Fruit fly (Drosophila melanogaster) whole organism, embryonic: Measurements from ENCODE around the gene PDCD-5.
A peak's percentile ranks its signal among the peaks of the same experiment; 100 is the strongest.

Experiments
- Adf1 ChIP-seq: fragments of 200-800 bp; sonication (Bioruptor generic); IDR thresholded peaks from 2 replicates; pipeline ENCODE4 v1.3.6; 2022; ENCODE audit warnings: missing biosample characterization, missing genetic modification characterization
- Antp ChIP-seq: fragments of 200-800 bp; sonication (Bioruptor generic); optimal IDR thresholded peaks from 3 replicates; lab custom pipeline; 2016; ENCODE audit warnings: missing biosample characterization, missing genetic modification characterization
- Awh ChIP-seq: fragments of 200-800 bp; sonication (Bioruptor generic); IDR thresholded peaks from 2 replicates; pipeline ENCODE4, ENCODE4 v1.3.6; 2022; ENCODE audit warnings: missing biosample characterization, missing genetic modification characterization
- BEAF-32 ChIP-seq: fragments of 200-800 bp; sonication (Bioruptor generic); optimal IDR thresholded peaks from 3 replicates; lab custom pipeline; 2017; ENCODE audit warnings: missing biosample characterization, missing genetic modification characterization, mild to moderate bottlenecking, moderate library complexity, missing genetic modification reagents
- Bdp1 ChIP-seq: fragments of 200-800 bp; sonication (Bioruptor generic); optimal IDR thresholded peaks from 3 replicates; lab custom pipeline; 2016; ENCODE audit warnings: missing biosample characterization, missing genetic modification characterization
- Bgb ChIP-seq: fragments of 200-800 bp; sonication (Bioruptor generic); IDR thresholded peaks from 2 replicates; pipeline ENCODE4 v1.3.6; 2022; ENCODE audit warnings: missing biosample characterization, missing genetic modification characterization; ENCODE audit not compliant: partially characterized antibody
- CG10321 ChIP-seq: fragments of 200-800 bp; sonication (Bioruptor generic); IDR thresholded peaks from 2 replicates; pipeline ENCODE4 v1.3.6; 2022; ENCODE audit warnings: missing biosample characterization, missing genetic modification characterization
- CG11504 ChIP-seq: fragments of 200-800 bp; sonication (Bioruptor generic); optimal IDR thresholded peaks from 3 replicates; lab custom pipeline; 2019; ENCODE audit warnings: missing biosample characterization, mild to moderate bottlenecking, missing genetic modification characterization, moderate library complexity
- CG1233 ChIP-seq: fragments of 200-800 bp; sonication (Bioruptor generic); optimal IDR thresholded peaks from 4 replicates; lab custom pipeline; 2018; ENCODE audit warnings: missing biosample characterization, mild to moderate bottlenecking, missing genetic modification characterization
- CG13775 ChIP-seq: fragments of 200-800 bp; sonication (Bioruptor generic); optimal IDR thresholded peaks from 3 replicates; lab custom pipeline; 2017; ENCODE audit warnings: missing biosample characterization, mild to moderate bottlenecking, missing genetic modification characterization
- CG13894 ChIP-seq: fragments of 200-800 bp; sonication (Bioruptor generic); optimal IDR thresholded peaks from 3 replicates; lab custom pipeline; 2018; ENCODE audit warnings: missing biosample characterization, mild to moderate bottlenecking, missing genetic modification characterization, moderate library complexity
- CG14667 ChIP-seq: fragments of 200-800 bp; sonication (Bioruptor generic); IDR thresholded peaks from 2 replicates; pipeline ENCODE4 v1.3.6; 2022; ENCODE audit warnings: missing biosample characterization, missing genetic modification characterization
- CG17328 ChIP-seq: fragments of 200-800 bp; sonication (Bioruptor generic); IDR thresholded peaks from 2 replicates; pipeline ENCODE4 v1.3.6; 2022; ENCODE audit warnings: missing biosample characterization, missing genetic modification characterization
- CG17802 ChIP-seq: fragments of 200-800 bp; sonication (Bioruptor generic); optimal IDR thresholded peaks from 2 replicates; lab custom pipeline; 2018; ENCODE audit warnings: missing biosample characterization, mild to moderate bottlenecking, missing genetic modification characterization, moderate library complexity
- CG18011 ChIP-seq: fragments of 200-800 bp; sonication (Bioruptor generic); optimal IDR thresholded peaks from 2 replicates; lab custom pipeline; 2017; ENCODE audit warnings: missing biosample characterization, missing genetic modification characterization, mild to moderate bottlenecking, moderate library complexity, missing genotype
- CG33213 ChIP-seq: fragments of 200-800 bp; sonication (Bioruptor generic); optimal IDR thresholded peaks from 3 replicates; lab custom pipeline; 2016; ENCODE audit warnings: missing biosample characterization, missing genetic modification characterization
- CG33557 ChIP-seq: fragments of 200-800 bp; sonication (Bioruptor generic); optimal IDR thresholded peaks from 2 replicates; lab custom pipeline; 2019; ENCODE audit warnings: missing biosample characterization, mild to moderate bottlenecking, missing genetic modification characterization, moderate library complexity
- CG34376 ChIP-seq: fragments of 200-800 bp; sonication (Bioruptor generic); optimal IDR thresholded peaks from 2 replicates; lab custom pipeline; 2018; ENCODE audit warnings: missing biosample characterization, mild to moderate bottlenecking, missing genetic modification characterization
- CG3726 ChIP-seq: fragments of 200-800 bp; sonication (Bioruptor generic); IDR thresholded peaks from 3 replicates; pipeline ENCODE4, ENCODE4 v1.3.6; 2022; ENCODE audit warnings: missing biosample characterization, missing genetic modification characterization
- CG4854 ChIP-seq: fragments of 200-800 bp; sonication (Bioruptor generic); optimal IDR thresholded peaks from 2 replicates; lab custom pipeline; 2016; ENCODE audit warnings: missing biosample characterization, missing genetic modification characterization, inconsistent platforms
- CG7271 ChIP-seq: fragments of 200-800 bp; sonication (Bioruptor generic); optimal IDR thresholded peaks from 2 replicates; lab custom pipeline; 2018; ENCODE audit warnings: missing biosample characterization, mild to moderate bottlenecking, missing genetic modification characterization, moderate library complexity
- CG7357 ChIP-seq: fragments of 200-800 bp; sonication (Bioruptor generic); IDR thresholded peaks from 3 replicates; pipeline ENCODE4 v1.3.6; 2022; ENCODE audit warnings: missing biosample characterization, missing genetic modification characterization
- CG7556 ChIP-seq: fragments of 200-800 bp; sonication (Bioruptor generic); optimal IDR thresholded peaks from 2 replicates; lab custom pipeline; 2017; ENCODE audit warnings: missing biosample characterization, mild to moderate bottlenecking, missing genetic modification characterization
- CG8359 ChIP-seq: fragments of 200-800 bp; sonication (Bioruptor generic); optimal IDR thresholded peaks from 2 replicates; lab custom pipeline; 2017; ENCODE audit warnings: missing biosample characterization, mild to moderate bottlenecking, missing genetic modification characterization, borderline replicate concordance
- CG8924 ChIP-seq: fragments of 200-800 bp; optimal IDR thresholded peaks from 3 replicates; lab custom pipeline; 2019; ENCODE audit warnings: missing biosample characterization, mild to moderate bottlenecking, missing genetic modification characterization, moderate library complexity
- CG9609 ChIP-seq: fragments of 200-800 bp; sonication (Bioruptor generic); optimal IDR thresholded peaks from 3 replicates; lab custom pipeline; 2016; ENCODE audit warnings: missing biosample characterization, missing genetic modification characterization
- CG9932 ChIP-seq: fragments of 200-800 bp; sonication (Bioruptor generic); IDR thresholded peaks from 2 replicates; pipeline ENCODE4 v1.3.6; 2022; ENCODE audit warnings: missing biosample characterization, missing genetic modification characterization
- D19A ChIP-seq: fragments of 200-800 bp; optimal IDR thresholded peaks from 3 replicates; lab custom pipeline; 2019; ENCODE audit warnings: missing biosample characterization, mild to moderate bottlenecking, missing genetic modification characterization, moderate library complexity
- E2f1 ChIP-seq: fragments of 200-800 bp; sonication (Bioruptor generic); IDR thresholded peaks from 2 replicates; pipeline ENCODE4 v1.3.6; 2022; ENCODE audit warnings: missing biosample characterization, missing genetic modification characterization
- Elba2 ChIP-seq: fragments of 200-800 bp; sonication (Bioruptor generic); optimal IDR thresholded peaks from 3 replicates; lab custom pipeline; 2016; ENCODE audit warnings: missing biosample characterization, missing genetic modification characterization
- HLH3B ChIP-seq: fragments of 200-800 bp; sonication (Bioruptor generic); IDR thresholded peaks from 2 replicates; pipeline ENCODE4 v1.3.6; 2022; ENCODE audit warnings: missing biosample characterization, missing genetic modification characterization
- Hr3 ChIP-seq: fragments of 200-800 bp; sonication (Bioruptor generic); optimal IDR thresholded peaks from 3 replicates; lab custom pipeline; 2016; ENCODE audit warnings: missing biosample characterization, missing genetic modification characterization
- Lhr ChIP-seq: fragments of 200-800 bp; sonication (Bioruptor generic); optimal IDR thresholded peaks from 3 replicates; lab custom pipeline; 2017; ENCODE audit warnings: mild to moderate bottlenecking, missing biosample characterization, missing genetic modification reagents, missing genetic modification characterization
- Lim3 ChIP-seq: fragments of 200-800 bp; sonication (Bioruptor generic); IDR thresholded peaks from 2 replicates; pipeline ENCODE4 v1.3.6; 2022; ENCODE audit warnings: missing biosample characterization, missing genetic modification characterization
- Myb ChIP-seq: fragments of 200-800 bp; sonication (Bioruptor generic); optimal IDR thresholded peaks from 2 replicates; lab custom pipeline; 2016; ENCODE audit warnings: missing biosample characterization, missing genetic modification characterization
- Optix ChIP-seq: fragments of 200-800 bp; sonication (Bioruptor generic); IDR thresholded peaks from 3 replicates; pipeline ENCODE4 v1.3.6; 2022; ENCODE audit warnings: missing biosample characterization, missing genetic modification characterization
- Ptx1 ChIP-seq: fragments of 200-800 bp; sonication (Bioruptor generic); IDR thresholded peaks from 2 replicates; pipeline ENCODE4 v1.3.6; 2022; ENCODE audit warnings: missing biosample characterization, missing genetic modification characterization
- TFAM ChIP-seq: fragments of 200-800 bp; sonication (Bioruptor generic); optimal IDR thresholded peaks from 2 replicates; lab custom pipeline; 2017; ENCODE audit warnings: missing biosample characterization, missing genetic modification characterization, inconsistent platforms
- Tbp ChIP-seq: fragments of >200 bp; optimal IDR thresholded peaks from 2 replicates; lab custom pipeline; 2018; ENCODE audit warnings: missing biosample characterization, missing genetic modification characterization
- cas ChIP-seq: fragments of 200-800 bp; sonication (Bioruptor generic); IDR thresholded peaks from 2 replicates; pipeline ENCODE4 v1.3.6; 2022; ENCODE audit warnings: missing biosample characterization, missing genetic modification characterization
- cg ChIP-seq: fragments of 200-800 bp; sonication (Bioruptor generic); optimal IDR thresholded peaks from 3 replicates; lab custom pipeline; 2019; ENCODE audit warnings: missing biosample characterization, mild to moderate bottlenecking, missing genetic modification characterization, moderate library complexity
- ewg ChIP-seq: fragments of 200-800 bp; sonication (Bioruptor generic); optimal IDR thresholded peaks from 3 replicates; lab custom pipeline; 2017; ENCODE audit warnings: mild to moderate bottlenecking, missing biosample characterization, missing genetic modification reagents, missing genetic modification characterization
- exex ChIP-seq: fragments of 200-800 bp; sonication (Bioruptor generic); optimal IDR thresholded peaks from 4 replicates; lab custom pipeline; 2018; ENCODE audit warnings: missing biosample characterization, mild to moderate bottlenecking, missing genetic modification characterization, moderate library complexity
- gcm2 ChIP-seq: fragments of 200-800 bp; sonication (Bioruptor generic); optimal IDR thresholded peaks from 2 replicates; lab custom pipeline; 2016; ENCODE audit warnings: missing biosample characterization, missing genetic modification characterization
- gt ChIP-seq: fragments of 200-800 bp; sonication (Bioruptor generic); IDR thresholded peaks from 2 replicates; pipeline ENCODE4 v1.3.6; 2022; ENCODE audit warnings: missing biosample characterization, missing genetic modification characterization
- kay ChIP-seq: fragments of 200-800 bp; sonication (Bioruptor generic); optimal IDR thresholded peaks from 2 replicates; lab custom pipeline; 2016; ENCODE audit warnings: missing biosample characterization, missing genetic modification characterization
- luna ChIP-seq: fragments of 200-800 bp; sonication (Bioruptor generic); optimal IDR thresholded peaks from 2 replicates; lab custom pipeline; 2016; ENCODE audit warnings: missing biosample characterization, missing genetic modification characterization
- row ChIP-seq: fragments of 200-800 bp; sonication (Bioruptor generic); IDR thresholded peaks from 3 replicates; pipeline ENCODE4 v1.3.6; 2022; ENCODE audit warnings: missing biosample characterization, missing genetic modification characterization
- sens-2 ChIP-seq: fragments of 200-800 bp; sonication (Bioruptor generic); IDR thresholded peaks from 2 replicates; pipeline ENCODE4 v1.3.6; 2022; ENCODE audit warnings: missing biosample characterization, missing genetic modification characterization
- so ChIP-seq: fragments of 200-800 bp; sonication (Bioruptor generic); IDR thresholded peaks from 3 replicates; pipeline ENCODE4 v1.3.6; 2022; ENCODE audit warnings: missing biosample characterization, missing genetic modification characterization
- tll ChIP-seq, 2 experiments: fragments of 200-800 bp in 1 of 2; fragments of >200 bp in 1 of 2; sonication (Bioruptor generic) in 1 of 2; optimal IDR thresholded peaks; 2 replicates each; lab custom pipeline; 2017 to 2019; ENCODE audit warnings: missing biosample characterization in 2 of 2, missing genetic modification characterization in 2 of 2, mild to moderate bottlenecking in 1 of 2, moderate library complexity in 1 of 2
- vnd ChIP-seq: fragments of 200-800 bp; sonication (Bioruptor generic); IDR thresholded peaks from 3 replicates; pipeline ENCODE4 v1.3.6; 2022; ENCODE audit warnings: missing biosample characterization, missing genetic modification characterization; ENCODE audit not compliant: partially characterized antibody

The PDCD-5 gene

dm6 chr3L:16231857-16232256 is at the start of gene PDCD-5, which contains the start of gene MED10 (continued):
- TF ChIP-seq E2f1 (GFP tag; lab: Robert Waterston, UW) (no peak), luna (GFP tag; lab: Kevin White, UChicago) (no peak), CG4854 (GFP tag; lab: Kevin White, UChicago) (no peak), Optix (GFP tag; lab: Robert Waterston, UW) (no peak), tll (GFP tag; optimal IDR thresholded peaks at IDR 0.05; lab: Kevin White, UChicago) (no peak), CG33213 (GFP tag; lab: Kevin White, UChicago) (peak; percentile 16), Ptx1 (GFP tag; lab: Robert Waterston, UW) (no peak), CG13775 (GFP tag; lab: Kevin White, UChicago) (no peak), HLH3B (GFP tag; lab: Robert Waterston, UW) (no peak), CG9932 (GFP tag; lab: Robert Waterston, UW) (no peak; the same call in 1 of the 2 replicates), Bgb (peak; percentile 28; the same call in 1 of the 2 replicates), Adf1 (no peak), CG17802 (no peak), Antp (GFP tag; lab: Kevin White, UChicago) (no peak), CG9609 (GFP tag; lab: Kevin White, UChicago) (no peak), Elba2 (GFP tag; lab: Kevin White, UChicago) (peak; percentile 44), CG3726 (GFP tag; lab: Robert Waterston, UW) (no peak), Bdp1 (GFP tag; lab: Kevin White, UChicago) (no peak), BEAF-32 (peak; percentile 53), CG34376 (GFP tag; lab: Kevin White, UChicago) (no peak), Lhr (GFP tag; lab: Kevin White, UChicago) (peak; percentile 18), CG7556 (GFP tag; lab: Kevin White, UChicago) (no peak), kay (GFP tag; lab: Kevin White, UChicago) (no peak), exex (no peak), CG33557 (GFP tag; lab: Kevin White, UChicago) (no peak), CG7271 (tag; lab: Kevin White, UChicago) (no peak), CG8359 (GFP tag; lab: Kevin White, UChicago) (no peak), CG18011 (GFP tag; lab: Kevin White, UChicago) (no peak), so (GFP tag; lab: Robert Waterston, UW) (no peak), CG1233 (GFP tag; lab: Kevin White, UChicago) (no peak), Tbp (GFP tag; lab: Kevin White, UChicago) (no peak), gt (GFP tag; lab: Robert Waterston, UW) (no peak), Awh (no peak), sens-2 (no peak), Hr3 (GFP tag; lab: Kevin White, UChicago) (no peak), CG14667 (GFP tag; lab: Robert Waterston, UW) (no peak), Lim3 (GFP tag; lab: Robert Waterston, UW) (no peak), CG10321 (no peak), CG8924 (tag; lab: Kevin White, UChicago) (no peak), CG17328 (no peak), ewg (GFP tag; lab: Kevin White, UChicago) (no peak), row (GFP tag; lab: Robert Waterston, UW) (peak; percentile 28; the same call in 1 of the 3 replicates), CG13894 (no peak), gcm2 (GFP tag; lab: Kevin White, UChicago) (no peak), Myb (GFP tag; lab: Kevin White, UChicago) (peak; percentile 33), CG7357 (GFP tag; lab: Robert Waterston, UW) (no peak), cas (no peak), CG11504 (tag; lab: Kevin White, UChicago) (no peak), D19A (tag; lab: Kevin White, UChicago) (no peak), vnd (no peak), cg (GFP tag; lab: Kevin White, UChicago) (no peak), TFAM (GFP tag; lab: Kevin White, UChicago) (no peak)
